Worm (Caenorhabditis elegans) whole organism, L1 larva: ENCODE data around the gene F31A3.3.

Source experiments
- alr-1 ChIP-seq: fragments of 200-800 bp; sonication (Bioruptor generic); optimal IDR thresholded peaks from 2 replicates; lab custom pipeline; 2018; ENCODE audit warnings: borderline replicate concordance, mild to moderate bottlenecking, missing genetic modification characterization, missing compliant biosample characterization
- skn-1 ChIP-seq: fragments of 150-350 bp; optimal IDR thresholded peaks from 2 replicates; lab custom pipeline; 2014; ENCODE audit warnings: missing biosample characterization, missing genetic modification characterization
- unc-62 ChIP-seq: fragments of 150-350 bp; optimal IDR thresholded peaks from 2 replicates; lab custom pipeline; 2014; ENCODE audit warnings: missing biosample characterization, missing genetic modification reagents, missing genetic modification characterization
- ztf-11 ChIP-seq, 2 experiments: sonication (generic microtip); optimal IDR thresholded peaks; 2 replicates each; lab custom pipeline; 2016 to 2017; ENCODE audit warnings: missing genetic modification characterization in 2 of 2, missing biosample characterization in 1 of 2, missing compliant biosample characterization in 1 of 2

DNA sequence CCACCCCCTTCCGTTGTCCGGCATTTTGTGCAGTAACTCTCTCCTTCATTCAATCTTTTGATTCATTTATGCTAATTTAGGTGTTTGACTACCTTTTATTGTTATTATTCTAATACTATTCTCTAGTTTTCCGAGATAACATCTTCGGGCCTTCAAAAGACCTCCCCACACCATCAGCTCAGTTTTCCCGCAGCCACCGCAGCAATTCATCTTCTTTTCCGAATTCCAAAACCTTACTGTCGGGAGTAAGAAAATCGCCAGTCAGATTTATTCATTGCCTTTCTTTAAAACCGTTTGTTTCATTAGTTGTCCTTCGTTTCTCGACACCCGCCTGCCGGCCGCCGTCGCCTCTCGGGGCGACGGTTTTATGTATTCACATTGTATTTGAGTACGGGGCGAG lies 25.7 kb downstream of the F31A3.3 start:
- TF ChIP-seq unc-62 (GFP tag; lab: Kevin White, UChicago) (no peak), skn-1 (tag; lab: Kevin White, UChicago) (no peak), alr-1 (tag; lab: Kevin White, UChicago) (no peak), ztf-11 (tag; optimal IDR thresholded peaks at IDR 0.05; lab: Kevin White, UChicago) (no peak)
